Worm (Caenorhabditis elegans): ENCODE data around the gene C16D9.6.

Gene C16D9.6

DNA sequence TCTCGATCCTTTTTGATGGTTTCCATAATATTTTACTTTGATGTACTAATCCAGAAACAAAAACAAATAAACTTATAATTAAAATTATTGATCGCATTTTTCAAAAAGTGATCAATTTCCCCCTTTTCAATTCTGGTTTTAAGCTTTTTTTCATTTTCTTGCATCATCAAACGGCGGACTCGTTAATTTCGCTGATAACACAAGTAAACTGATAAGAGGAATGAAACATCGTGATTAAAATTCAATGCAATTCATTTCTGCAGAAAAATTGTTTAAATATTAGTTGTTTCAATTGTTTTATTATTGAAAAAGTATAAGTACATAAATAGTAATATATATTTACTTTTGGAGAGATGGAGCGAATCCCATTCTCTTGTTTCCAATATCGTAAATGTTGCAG lies 17.2 kb upstream of the C16D9.6 start:
- TF ChIP-seq ceh-13 (GFP tag; optimal IDR thresholded peaks at IDR 0.05) (no peak), aly-1 (tag; optimal IDR thresholded peaks at IDR 0.05) (no peak), sea-1 (GFP tag; conservative IDR thresholded peaks at IDR 0.05) (no peak), scrt-1 (GFP tag; IDR thresholded peaks at IDR 0.05) (no peak), tra-4 (tag; optimal IDR thresholded peaks at IDR 0.05) (no peak), F13C5.2 (tag; optimal IDR thresholded peaks at IDR 0.05) (no peak), ceh-36 (tag; optimal IDR thresholded peaks at IDR 0.05) (no peak)

- no peak for TF ChIP-seq aly-1 (tag; optimal IDR thresholded peaks at IDR 0.05)
- TF ChIP-seq F13C5.2 (tag; optimal IDR thresholded peaks at IDR 0.05), result no peak
- TF ChIP-seq ama-1 (optimal IDR thresholded peaks at IDR 0.05), result no peak
- TF ChIP-seq flt-1 (GFP tag; IDR thresholded peaks at IDR 0.05), result no peak
- TF ChIP-seq ceh-36 (tag; optimal IDR thresholded peaks at IDR 0.05), result no peak
- no peak for TF ChIP-seq hmg-4 (GFP tag; optimal IDR thresholded peaks at IDR 0.05)
- TF ChIP-seq hnd-1 (tag; optimal IDR thresholded peaks at IDR 0.05), result no peak
- no peak for TF ChIP-seq tra-4 (tag; optimal IDR thresholded peaks at IDR 0.05)
- no peak for TF ChIP-seq pes-1 (GFP tag; IDR thresholded peaks at IDR 0.05)
- TF ChIP-seq B0310.2 (tag; optimal IDR thresholded peaks at IDR 0.05), result no peak
- no peak for TF ChIP-seq scrt-1 (GFP tag; IDR thresholded peaks at IDR 0.05)
- no peak for TF ChIP-seq hmbx-1 (tag; optimal IDR thresholded peaks at IDR 0.05)
- TF ChIP-seq sea-1 (GFP tag; conservative IDR thresholded peaks at IDR 0.05), result no peak
- TF ChIP-seq tbx-11 (GFP tag; IDR thresholded peaks at IDR 0.05), result no peak
- no peak for TF ChIP-seq ceh-13 (GFP tag; optimal IDR thresholded peaks at IDR 0.05)
- TF ChIP-seq tbx-37 (GFP tag; conservative IDR thresholded peaks at IDR 0.05), result no peak
These were observed 16.1 kb upstream of the C16D9.6 start, which contains the start of gene F21F8.5 for ce11 chrV:8266232-8266631. Gene F21F8.5, minus strand, starts transcription at chrV:8266332.

DNA sequence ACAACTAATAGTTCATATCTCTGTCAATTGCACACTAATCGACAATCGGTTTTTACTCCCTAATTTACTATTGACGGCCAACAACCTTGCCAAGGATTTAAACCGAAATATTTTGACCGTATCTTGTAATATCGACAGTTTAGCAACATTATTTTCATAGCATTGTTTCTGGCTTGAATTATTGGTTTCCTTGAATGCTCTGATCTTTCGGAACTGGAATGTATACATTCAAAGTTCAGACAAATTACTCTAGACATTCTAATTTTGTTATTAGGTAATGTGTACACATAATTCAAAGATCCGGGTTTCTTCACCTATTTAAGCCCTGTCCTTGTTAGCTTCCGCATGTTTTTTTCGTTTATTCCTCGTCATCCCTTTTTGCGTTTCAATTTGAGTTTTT lies 13.8 kb upstream of the C16D9.6 start, which contains the start of gene C16D9.9:
TSS of gene C16D9.9 (plus strand) at position 301 of the 400 bp plus-strand sequence.
- TF ChIP-seq hmg-4 (GFP tag; optimal IDR thresholded peaks at IDR 0.05) (no peak), F13C5.2 (tag; optimal IDR thresholded peaks at IDR 0.05) (no peak), scrt-1 (GFP tag; IDR thresholded peaks at IDR 0.05) (no peak), tbx-37 (GFP tag; conservative IDR thresholded peaks at IDR 0.05) (no peak), pes-1 (GFP tag; IDR thresholded peaks at IDR 0.05) (no peak), ama-1 (optimal IDR thresholded peaks at IDR 0.05) (no peak)

DNA sequence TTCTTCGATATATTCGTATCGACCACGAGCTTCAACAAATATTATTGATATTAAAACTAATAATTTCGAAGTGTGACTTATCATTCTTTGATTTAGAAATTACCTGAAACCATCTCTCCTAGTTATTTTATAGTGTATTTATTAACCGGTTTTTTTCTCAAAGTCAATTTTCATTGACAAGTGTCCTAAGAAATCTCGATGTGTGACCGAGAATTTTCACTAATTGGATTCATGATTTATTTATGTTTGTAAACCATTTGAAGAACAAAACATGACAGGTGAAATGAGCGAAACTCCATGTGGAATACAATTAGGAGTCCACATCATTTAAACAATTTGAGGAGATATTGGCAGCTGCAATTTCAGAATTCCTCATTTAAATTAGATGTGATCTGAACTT lies 13.4 kb upstream of the C16D9.6 start, which contains the start of gene C16D9.8:
TSS of gene C16D9.8 (minus strand) at position 101 of the 400 bp plus-strand sequence.
- no peak for TF ChIP-seq ceh-36 (tag; optimal IDR thresholded peaks at IDR 0.05)
- no peak for TF ChIP-seq hmbx-1 (tag; optimal IDR thresholded peaks at IDR 0.05)
- no peak for TF ChIP-seq ets-7 (tag; optimal IDR thresholded peaks at IDR 0.05)
- TF ChIP-seq pes-1 (GFP tag; IDR thresholded peaks at IDR 0.05), result no peak
- TF ChIP-seq ceh-13 (GFP tag; optimal IDR thresholded peaks at IDR 0.05), result no peak
- no peak for TF ChIP-seq hnd-1 (tag; optimal IDR thresholded peaks at IDR 0.05)
- TF ChIP-seq tra-4 (tag; optimal IDR thresholded peaks at IDR 0.05), result no peak

- TF ChIP-seq flt-1 (GFP tag; IDR thresholded peaks at IDR 0.05) (no peak), hmg-4 (GFP tag; optimal IDR thresholded peaks at IDR 0.05) (no peak), tra-4 (tag; optimal IDR thresholded peaks at IDR 0.05) (no peak), ceh-36 (tag; optimal IDR thresholded peaks at IDR 0.05) (no peak), F13C5.2 (tag; optimal IDR thresholded peaks at IDR 0.05) (no peak), aly-1 (tag; optimal IDR thresholded peaks at IDR 0.05) (no peak), hnd-1 (tag; optimal IDR thresholded peaks at IDR 0.05) (no peak), pes-1 (GFP tag; IDR thresholded peaks at IDR 0.05) (no peak), tbx-37 (GFP tag; conservative IDR thresholded peaks at IDR 0.05) (no peak), sea-1 (GFP tag; conservative IDR thresholded peaks at IDR 0.05) (no peak), hmbx-1 (tag; optimal IDR thresholded peaks at IDR 0.05) (no peak), ceh-13 (GFP tag; optimal IDR thresholded peaks at IDR 0.05) (no peak), scrt-1 (GFP tag; IDR thresholded peaks at IDR 0.05) (no peak), B0310.2 (tag; optimal IDR thresholded peaks at IDR 0.05) (no peak), tbx-11 (GFP tag; IDR thresholded peaks at IDR 0.05) (no peak), ets-7 (tag; optimal IDR thresholded peaks at IDR 0.05) (no peak)
These were observed 12.1 kb upstream of the C16D9.6 start for ce11 chrV:8262212-8262611.

ce11 chrV:8259016-8259415 lies 8.9 kb upstream of the C16D9.6 start, which contains the start of gene C16D9.1:
Gene C16D9.1, plus strand, starts transcription at chrV:8259316.
- TF ChIP-seq hnd-1 (tag; optimal IDR thresholded peaks at IDR 0.05), result no peak

ce11 chrV:8254973-8255372 lies 4.9 kb upstream of the C16D9.6 start:
- TF ChIP-seq hmg-4 (GFP tag; optimal IDR thresholded peaks at IDR 0.05) (no peak), hmbx-1 (tag; optimal IDR thresholded peaks at IDR 0.05) (no peak)

DNA sequence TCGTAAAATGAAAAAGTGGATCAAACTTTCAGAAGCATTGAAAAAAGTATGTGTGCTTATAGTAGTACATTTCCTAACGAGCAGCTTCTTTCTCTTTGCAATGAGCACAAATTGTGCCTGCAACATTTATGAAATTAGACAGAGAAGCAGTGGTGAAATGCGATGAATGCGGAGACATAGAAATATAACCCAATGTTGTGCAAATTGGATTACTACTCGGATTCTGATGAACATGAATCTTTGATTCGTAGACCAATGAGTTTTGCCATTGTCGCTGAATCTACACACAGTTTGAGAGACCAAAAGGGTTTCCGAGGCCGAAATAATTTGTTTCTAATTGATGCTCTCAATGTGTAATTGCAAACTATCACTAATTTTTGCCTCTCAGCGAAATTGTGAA lies 3.8 kb upstream of the C16D9.6 start:
- TF ChIP-seq B0310.2 (tag; optimal IDR thresholded peaks at IDR 0.05) (no peak), tra-4 (tag; optimal IDR thresholded peaks at IDR 0.05) (no peak), aly-1 (tag; optimal IDR thresholded peaks at IDR 0.05) (no peak), ceh-36 (tag; optimal IDR thresholded peaks at IDR 0.05) (no peak), sea-1 (GFP tag; conservative IDR thresholded peaks at IDR 0.05) (no peak)

- TF ChIP-seq scrt-1 (GFP tag; IDR thresholded peaks at IDR 0.05), result no peak
- TF ChIP-seq ama-1 (optimal IDR thresholded peaks at IDR 0.05), result no peak
- no peak for TF ChIP-seq hmbx-1 (tag; optimal IDR thresholded peaks at IDR 0.05)
- no peak for TF ChIP-seq hnd-1 (tag; optimal IDR thresholded peaks at IDR 0.05)
These were observed 2.4 kb upstream of the C16D9.6 start for ce11 chrV:8252532-8252931.

All from whole organism, early embryonic.